Worm (Caenorhabditis elegans) whole organism, late embryonic: ENCODE data around the gene K07E1.1.

ENCODE experiments used
- C38D4.7 ChIP-seq: fragments of 200-800 bp; sonication (Bioruptor generic); optimal IDR thresholded peaks from 2 replicates; lab custom pipeline; 2018; ENCODE audit warnings: mild to moderate bottlenecking, missing genetic modification characterization, moderate library complexity, missing compliant biosample characterization
- K02D7.2 ChIP-seq: sonication (generic microtip); optimal IDR thresholded peaks from 2 replicates; lab custom pipeline; 2017; ENCODE audit warnings: mild to moderate bottlenecking, missing genetic modification characterization, missing compliant biosample characterization
- K09A11.1 ChIP-seq: sonication (generic microtip); optimal IDR thresholded peaks from 2 replicates; lab custom pipeline; 2017; ENCODE audit warnings: antibody characterized with exemption, mild to moderate bottlenecking, missing genetic modification characterization, missing compliant biosample characterization; ENCODE audit not compliant: insufficient read depth
- Y22D7AL.16 ChIP-seq: sonication (generic microtip); optimal IDR thresholded peaks from 2 replicates; lab custom pipeline; 2016; ENCODE audit warnings: missing genetic modification characterization, missing compliant biosample characterization
- ceh-14 ChIP-seq: sonication (generic microtip); optimal IDR thresholded peaks from 2 replicates; lab custom pipeline; 2016; ENCODE audit warnings: missing genotype, missing genetic modification characterization, missing compliant biosample characterization
- ceh-18 ChIP-seq: sonication (generic microtip); optimal IDR thresholded peaks from 2 replicates; lab custom pipeline; 2016; ENCODE audit warnings: missing genetic modification characterization, missing compliant biosample characterization
- ceh-22 ChIP-seq: sonication (generic microtip); optimal IDR thresholded peaks from 2 replicates; lab custom pipeline; 2017; ENCODE audit warnings: missing biosample characterization, missing genetic modification characterization
- ceh-24 ChIP-seq: sonication (generic microtip); optimal IDR thresholded peaks from 2 replicates; lab custom pipeline; 2016; ENCODE audit warnings: mild to moderate bottlenecking, missing genetic modification characterization, missing compliant biosample characterization
- ceh-31 ChIP-seq: sonication (generic microtip); optimal IDR thresholded peaks from 2 replicates; lab custom pipeline; 2016; ENCODE audit warnings: missing genetic modification characterization, missing compliant biosample characterization
- ceh-34 ChIP-seq: sonication (generic microtip); optimal IDR thresholded peaks from 2 replicates; lab custom pipeline; 2016; ENCODE audit warnings: mild to moderate bottlenecking, missing genetic modification characterization, missing compliant biosample characterization
- ceh-48 ChIP-seq: sonication (generic microtip); optimal IDR thresholded peaks from 2 replicates; lab custom pipeline; 2016; ENCODE audit warnings: missing genetic modification characterization, inconsistent platforms, missing compliant biosample characterization
- ceh-6 ChIP-seq: fragments of 200-800 bp; sonication (Bioruptor generic); optimal IDR thresholded peaks from 2 replicates; lab custom pipeline; 2018; ENCODE audit warnings: mild to moderate bottlenecking, missing genetic modification characterization, missing compliant biosample characterization
- ceh-9 ChIP-seq: sonication (generic microtip); optimal IDR thresholded peaks from 2 replicates; lab custom pipeline; 2016; ENCODE audit warnings: mild to moderate bottlenecking, missing genetic modification characterization, inconsistent platforms, missing compliant biosample characterization
- che-1 ChIP-seq: sonication (generic microtip); optimal IDR thresholded peaks from 2 replicates; lab custom pipeline; 2016; ENCODE audit warnings: mild to moderate bottlenecking, missing genetic modification characterization, missing compliant biosample characterization
- dmd-4 ChIP-seq: sonication (generic microtip); optimal IDR thresholded peaks from 2 replicates; lab custom pipeline; 2016; ENCODE audit warnings: borderline replicate concordance, missing genetic modification characterization, missing compliant biosample characterization
- elt-2 ChIP-seq: sonication (generic microtip); optimal IDR thresholded peaks from 2 replicates; lab custom pipeline; 2016; ENCODE audit warnings: missing genetic modification reagents, missing genetic modification characterization, missing compliant biosample characterization
- fax-1 ChIP-seq: sonication (generic microtip); optimal IDR thresholded peaks from 2 replicates; lab custom pipeline; 2016; ENCODE audit warnings: missing genotype, missing genetic modification characterization, missing compliant biosample characterization
- hlh-30 ChIP-seq: sonication (generic microtip); optimal IDR thresholded peaks from 2 replicates; lab custom pipeline; 2017; ENCODE audit warnings: antibody characterized with exemption, missing genetic modification characterization, missing compliant biosample characterization; ENCODE audit not compliant: insufficient read depth
- madf-2 ChIP-seq: sonication (generic microtip); optimal IDR thresholded peaks from 2 replicates; lab custom pipeline; 2017; ENCODE audit warnings: missing genetic modification characterization, missing compliant biosample characterization
- mec-3 ChIP-seq: sonication (generic microtip); optimal IDR thresholded peaks from 2 replicates; lab custom pipeline; 2016; ENCODE audit warnings: borderline replicate concordance, missing genetic modification characterization, missing compliant biosample characterization
- nfya-1 ChIP-seq: sonication (generic microtip); optimal IDR thresholded peaks from 2 replicates; lab custom pipeline; 2017; ENCODE audit warnings: missing genetic modification characterization, mild to moderate bottlenecking, missing compliant biosample characterization, antibody characterized with exemption, moderate library complexity
- nhr-11 ChIP-seq: fragments of 150-350 bp; optimal IDR thresholded peaks from 2 replicates; lab custom pipeline; 2014; ENCODE audit warnings: missing biosample characterization, missing genetic modification characterization
- npax-4 ChIP-seq: sonication (generic microtip); optimal IDR thresholded peaks from 2 replicates; lab custom pipeline; 2016; ENCODE audit warnings: missing genetic modification characterization, missing compliant biosample characterization
- odd-2 ChIP-seq: sonication (generic microtip); optimal IDR thresholded peaks from 2 replicates; lab custom pipeline; 2017; ENCODE audit warnings: antibody characterized with exemption, mild to moderate bottlenecking, missing genetic modification characterization, missing compliant biosample characterization
- pag-3 ChIP-seq: sonication (generic microtip); optimal IDR thresholded peaks from 2 replicates; lab custom pipeline; 2016; ENCODE audit warnings: missing compliant biosample characterization, missing genetic modification characterization, borderline replicate concordance
- pax-1 ChIP-seq: fragments of 150-350 bp; optimal IDR thresholded peaks from 2 replicates; lab custom pipeline; 2014; ENCODE audit warnings: missing biosample characterization, missing genetic modification characterization
- pha-2 ChIP-seq: sonication (generic microtip); optimal IDR thresholded peaks from 2 replicates; lab custom pipeline; 2017; ENCODE audit warnings: mild to moderate bottlenecking, missing genetic modification characterization, missing compliant biosample characterization
- ref-2 ChIP-seq: sonication (generic microtip); optimal IDR thresholded peaks from 2 replicates; lab custom pipeline; 2016; ENCODE audit warnings: missing genetic modification characterization, missing compliant biosample characterization
- rnt-1 ChIP-seq: sonication (generic microtip); optimal IDR thresholded peaks from 2 replicates; lab custom pipeline; 2016; ENCODE audit warnings: missing genetic modification characterization, missing compliant biosample characterization
- sdc-2 ChIP-seq: sonication (generic microtip); optimal IDR thresholded peaks from 2 replicates; lab custom pipeline; 2016; ENCODE audit warnings: missing genotype, missing genetic modification characterization, missing compliant biosample characterization
- sox-4 ChIP-seq: sonication (generic microtip); optimal IDR thresholded peaks from 2 replicates; lab custom pipeline; 2017; ENCODE audit warnings: mild to moderate bottlenecking, missing genetic modification characterization, inconsistent platforms, missing compliant biosample characterization
- tbx-7 ChIP-seq: sonication (generic microtip); optimal IDR thresholded peaks from 2 replicates; lab custom pipeline; 2016; ENCODE audit warnings: missing genotype, missing genetic modification characterization, missing compliant biosample characterization
- unc-3 ChIP-seq, 2 experiments: fragments of 200-800 bp in 1 of 2; sonication (Bioruptor generic) in 1 of 2; sonication (generic microtip) in 1 of 2; conservative IDR thresholded peaks in 1 of 2; optimal IDR thresholded peaks in 1 of 2; 2 replicates each; pipeline versions ENCODE4 v1.3.6 to Lab custom; 2016 to 2022; ENCODE audit warnings: missing compliant biosample characterization in 2 of 2, missing genetic modification characterization in 2 of 2, missing genetic modification reagents in 1 of 2
- unc-42 ChIP-seq: sonication (generic microtip); optimal IDR thresholded peaks from 2 replicates; lab custom pipeline; 2016; ENCODE audit warnings: missing genotype, missing genetic modification characterization, missing compliant biosample characterization
- unc-55 ChIP-seq: sonication (generic microtip); optimal IDR thresholded peaks from 2 replicates; lab custom pipeline; 2017; ENCODE audit warnings: missing biosample characterization, missing genetic modification reagents, missing genetic modification characterization
- unc-86 ChIP-seq: sonication (generic microtip); optimal IDR thresholded peaks from 2 replicates; lab custom pipeline; 2016; ENCODE audit warnings: missing genetic modification characterization, missing compliant biosample characterization

K07E1.1 gene

DNA sequence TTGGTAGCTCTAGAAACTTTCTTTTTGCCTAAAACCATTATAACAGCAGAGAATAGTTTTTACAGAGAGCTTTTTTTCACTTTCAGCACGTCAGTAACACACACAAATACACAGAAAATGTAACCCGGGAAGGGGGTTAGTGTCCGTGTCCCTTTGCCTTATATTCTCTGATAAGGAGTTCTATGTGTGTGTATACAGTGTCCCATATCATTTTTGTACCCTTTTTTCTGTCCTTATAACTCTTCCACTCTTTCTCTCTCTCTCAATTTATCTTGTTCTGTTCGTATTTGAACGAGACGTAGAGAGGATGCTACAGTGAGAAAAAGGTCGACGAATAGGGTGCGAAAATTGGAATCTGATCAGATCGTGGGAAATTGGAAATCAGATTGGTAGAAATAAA is 47.9 kb downstream of the K07E1.1 start:
- TF ChIP-seq unc-55 (no peak), pha-2 (no peak), unc-86 (tag; lab: Kevin White, UChicago) (no peak), odd-2 (tag; lab: Kevin White, UChicago) (no peak), K09A11.1 (no peak), ceh-31 (no peak), elt-2 (peak; percentile 49)

ce11 chrII:4599838-4600237 is 49.0 kb downstream of the K07E1.1 start:
- TF ChIP-seq pax-1 (tag; lab: Kevin White, UChicago), result no peak
- TF ChIP-seq ceh-31, result no peak
- TF ChIP-seq ceh-34 (tag; lab: Kevin White, UChicago), result no peak
- TF ChIP-seq nhr-11 (tag; lab: Kevin White, UChicago), result no peak
- no peak for TF ChIP-seq che-1 (tag; lab: Kevin White, UChicago)
- no peak for TF ChIP-seq ceh-48 (tag; lab: Kevin White, UChicago)
- TF ChIP-seq unc-3 (GFP tag; conservative IDR thresholded peaks at IDR 0.05; lab: Robert Waterston, UW), result no peak
- no peak for TF ChIP-seq unc-3 (tag; optimal IDR thresholded peaks at IDR 0.05; lab: Kevin White, UChicago)
- TF ChIP-seq hlh-30, result no peak
- TF ChIP-seq ceh-24 (tag; lab: Kevin White, UChicago), result no peak
- no peak for TF ChIP-seq unc-55
- TF ChIP-seq Y22D7AL.16 (tag; lab: Kevin White, UChicago), result no peak
- TF ChIP-seq unc-86 (tag; lab: Kevin White, UChicago), result no peak
- TF ChIP-seq fax-1, result no peak
- TF ChIP-seq npax-4 (tag; lab: Kevin White, UChicago), result no peak
- no peak for TF ChIP-seq K02D7.2
- TF ChIP-seq mec-3 (tag; lab: Kevin White, UChicago), result no peak

- no peak for TF ChIP-seq K02D7.2
- no peak for TF ChIP-seq ceh-6 (GFP tag; lab: Kevin White, UChicago)
- TF ChIP-seq ceh-48 (tag; lab: Kevin White, UChicago), result no peak
Observed at ce11 chrII:4600276-4600675, 49.4 kb downstream of the K07E1.1 start.

DNA sequence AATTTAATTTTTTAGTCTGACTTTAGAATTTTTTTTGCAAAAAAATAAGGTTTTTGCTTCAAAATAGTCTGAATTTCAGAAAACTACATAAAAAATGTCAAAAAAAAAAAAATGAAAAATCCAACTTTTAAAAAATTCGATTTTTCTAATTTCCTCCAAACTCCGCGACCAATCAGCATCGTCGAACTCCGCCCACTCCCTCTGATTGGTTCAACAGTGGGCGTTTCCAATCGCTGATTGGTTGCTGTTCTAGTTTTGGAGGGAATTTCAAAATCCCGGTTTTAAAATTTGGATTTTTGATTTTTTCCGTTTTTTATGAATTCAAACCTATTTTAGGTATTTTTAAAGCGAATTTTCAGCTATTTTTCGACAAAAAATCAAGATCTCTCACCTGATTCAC is 49.9 kb downstream of the K07E1.1 start:
- TF ChIP-seq rnt-1 (tag; lab: Kevin White, UChicago), result no peak
- peak; percentile 84 for TF ChIP-seq nfya-1
- no peak for TF ChIP-seq unc-3 (GFP tag; conservative IDR thresholded peaks at IDR 0.05; lab: Robert Waterston, UW)
- TF ChIP-seq unc-3 (tag; optimal IDR thresholded peaks at IDR 0.05; lab: Kevin White, UChicago), result no peak
- no peak for TF ChIP-seq K02D7.2
- TF ChIP-seq, all 69 proteins: peak for 1

DNA sequence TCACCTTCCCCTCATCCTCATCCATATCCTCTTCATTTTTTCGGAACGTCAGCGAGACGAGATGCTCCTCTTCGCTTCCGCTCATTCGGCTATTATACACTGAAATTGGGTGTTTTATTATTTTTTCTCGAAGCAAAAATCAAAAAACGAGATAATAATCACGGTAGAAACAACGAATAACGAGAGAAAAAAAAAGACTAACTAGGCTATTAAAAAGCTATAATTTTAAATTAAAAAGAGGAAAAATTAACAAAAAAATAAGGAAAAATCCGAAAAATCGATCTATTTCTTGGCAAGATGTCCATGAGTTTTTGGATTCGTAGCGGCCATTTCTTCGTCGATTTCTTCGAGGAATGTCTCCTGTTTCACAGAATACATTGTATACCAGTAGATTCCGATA is 50.4 kb downstream of the K07E1.1 start, which contains the start of gene ipla-1:
Gene ipla-1, minus strand, starts transcription at position 101 of the 400 bp plus-strand sequence.
- no peak for TF ChIP-seq tbx-7
- no peak for TF ChIP-seq ceh-18
- no peak for TF ChIP-seq sox-4 (tag; lab: Kevin White, UChicago)
- TF ChIP-seq pag-3 (tag; lab: Kevin White, UChicago), result no peak
- TF ChIP-seq unc-42, result no peak
- TF ChIP-seq ceh-9 (tag; lab: Kevin White, UChicago), result no peak
- TF ChIP-seq unc-55, result no peak
- TF ChIP-seq ceh-22 (tag; lab: Kevin White, UChicago), result no peak
- TF ChIP-seq pha-2, result no peak
- TF ChIP-seq sdc-2, result no peak
- TF ChIP-seq ceh-48 (tag; lab: Kevin White, UChicago), result no peak
- no peak for TF ChIP-seq K09A11.1
- TF ChIP-seq dmd-4 (tag; lab: Kevin White, UChicago), result no peak
- TF ChIP-seq C38D4.7, result no peak
- no peak for TF ChIP-seq madf-2 (tag; lab: Kevin White, UChicago)
- no peak for TF ChIP-seq ceh-14 (tag; lab: Kevin White, UChicago)
- TF ChIP-seq ref-2 (tag; lab: Kevin White, UChicago), result no peak
